Fruit fly (Drosophila melanogaster) whole organism, embryonic: ENCODE results near the gene Tep4.

Experiments
- BEAF-32 ChIP-seq: fragments of 200-800 bp; sonication (Bioruptor generic); optimal IDR thresholded peaks from 3 replicates; lab custom pipeline; 2017; ENCODE audit warnings: missing biosample characterization, missing genetic modification characterization, mild to moderate bottlenecking, moderate library complexity, missing genetic modification reagents
- Bgb ChIP-seq: fragments of 200-800 bp; sonication (Bioruptor generic); IDR thresholded peaks from 2 replicates; pipeline ENCODE4 v1.3.6; 2022; ENCODE audit warnings: missing biosample characterization, missing genetic modification characterization; ENCODE audit not compliant: partially characterized antibody
- Bteb2 ChIP-seq: fragments of 200-800 bp; sonication (Bioruptor generic); optimal IDR thresholded peaks from 2 replicates; lab custom pipeline; 2016; ENCODE audit warnings: missing biosample characterization, missing genetic modification characterization
- CG10543 ChIP-seq: fragments of 200-800 bp; sonication (Bioruptor generic); optimal IDR thresholded peaks from 3 replicates; lab custom pipeline; 2017; ENCODE audit warnings: missing biosample characterization, mild to moderate bottlenecking, missing genetic modification characterization, moderate library complexity
- CG11504 ChIP-seq: fragments of 200-800 bp; sonication (Bioruptor generic); optimal IDR thresholded peaks from 3 replicates; lab custom pipeline; 2019; ENCODE audit warnings: missing biosample characterization, mild to moderate bottlenecking, missing genetic modification characterization, moderate library complexity
- CG12155 ChIP-seq: fragments of 200-800 bp; sonication (Bioruptor generic); optimal IDR thresholded peaks from 3 replicates; lab custom pipeline; 2016; ENCODE audit warnings: missing biosample characterization, missing genetic modification characterization
- CG12391 ChIP-seq: fragments of 200-800 bp; sonication (Bioruptor generic); optimal IDR thresholded peaks from 3 replicates; lab custom pipeline; 2018; ENCODE audit warnings: missing biosample characterization, mild to moderate bottlenecking, missing genetic modification characterization, moderate library complexity
- CG13775 ChIP-seq: fragments of 200-800 bp; sonication (Bioruptor generic); optimal IDR thresholded peaks from 3 replicates; lab custom pipeline; 2017; ENCODE audit warnings: missing biosample characterization, mild to moderate bottlenecking, missing genetic modification characterization
- CG16815 ChIP-seq: fragments of 200-800 bp; sonication (Bioruptor generic); optimal IDR thresholded peaks from 3 replicates; lab custom pipeline; 2017; ENCODE audit warnings: missing biosample characterization, mild to moderate bottlenecking, missing genetic modification characterization
- CG17186 ChIP-seq: fragments of 200-800 bp; sonication (Bioruptor generic); optimal IDR thresholded peaks from 3 replicates; lab custom pipeline; 2017; ENCODE audit warnings: missing biosample characterization, missing genetic modification reagents, missing genetic modification characterization
- CG17568 ChIP-seq: fragments of 200-800 bp; sonication (Bioruptor generic); optimal IDR thresholded peaks from 2 replicates; lab custom pipeline; 2018; ENCODE audit warnings: missing biosample characterization, mild to moderate bottlenecking, missing genetic modification characterization, moderate library complexity
- CG1792 ChIP-seq: fragments of 200-800 bp; sonication (Bioruptor generic); optimal IDR thresholded peaks from 2 replicates; lab custom pipeline; 2016; ENCODE audit warnings: missing biosample characterization, missing genetic modification characterization
- CG18764 ChIP-seq: fragments of 200-800 bp; sonication (Bioruptor generic); optimal IDR thresholded peaks from 3 replicates; lab custom pipeline; 2016; ENCODE audit warnings: missing biosample characterization, missing genetic modification characterization
- CG2678 ChIP-seq: fragments of 200-800 bp; sonication (Bioruptor generic); optimal IDR thresholded peaks from 3 replicates; lab custom pipeline; 2019; ENCODE audit warnings: missing biosample characterization, mild to moderate bottlenecking, missing genetic modification characterization, moderate library complexity
- CG2712 ChIP-seq: fragments of 200-800 bp; optimal IDR thresholded peaks from 3 replicates; lab custom pipeline; 2019; ENCODE audit warnings: missing biosample characterization, mild to moderate bottlenecking, missing genetic modification characterization, moderate library complexity
- CG30431 ChIP-seq: fragments of 200-800 bp; sonication (Bioruptor generic); optimal IDR thresholded peaks from 2 replicates; lab custom pipeline; 2017; ENCODE audit warnings: missing biosample characterization, missing genetic modification characterization
- CG3065 ChIP-seq: fragments of 200-800 bp; sonication (Bioruptor generic); optimal IDR thresholded peaks from 2 replicates; lab custom pipeline; 2016; ENCODE audit warnings: missing biosample characterization, missing genetic modification characterization
- CG32532 ChIP-seq: fragments of 200-800 bp; sonication (Bioruptor generic); IDR thresholded peaks from 2 replicates; pipeline ENCODE4 v1.3.6; 2022; ENCODE audit warnings: missing biosample characterization, missing genetic modification characterization
- CG34224 ChIP-seq: fragments of 200-800 bp; sonication (Bioruptor generic); IDR thresholded peaks from 3 replicates; pipeline ENCODE4 v1.3.6; 2022; ENCODE audit warnings: missing biosample characterization, missing genetic modification characterization; ENCODE audit not compliant: partially characterized antibody
- CG3726 ChIP-seq: fragments of 200-800 bp; sonication (Bioruptor generic); IDR thresholded peaks from 3 replicates; pipeline ENCODE4, ENCODE4 v1.3.6; 2022; ENCODE audit warnings: missing biosample characterization, missing genetic modification characterization
- CG7271 ChIP-seq: fragments of 200-800 bp; sonication (Bioruptor generic); optimal IDR thresholded peaks from 2 replicates; lab custom pipeline; 2018; ENCODE audit warnings: missing biosample characterization, mild to moderate bottlenecking, missing genetic modification characterization, moderate library complexity
- CG8478 ChIP-seq: fragments of >200 bp; optimal IDR thresholded peaks from 2 replicates; lab custom pipeline; 2018
- Dll ChIP-seq: fragments of 200-800 bp; sonication (Bioruptor generic); IDR thresholded peaks from 4 replicates; pipeline ENCODE4 v1.3.6; 2022; ENCODE audit warnings: missing biosample characterization, missing genetic modification characterization; ENCODE audit not compliant: partially characterized antibody
- Dp ChIP-seq: fragments of 200-800 bp; sonication (Bioruptor generic); optimal IDR thresholded peaks from 2 replicates; lab custom pipeline; 2018; ENCODE audit warnings: missing biosample characterization, mild to moderate bottlenecking, missing genetic modification characterization, moderate library complexity
- Fer1 ChIP-seq: fragments of 200-800 bp; sonication (Bioruptor generic); optimal IDR thresholded peaks from 2 replicates; lab custom pipeline; 2017; ENCODE audit warnings: missing biosample characterization, mild to moderate bottlenecking, missing genetic modification characterization
- H15 ChIP-seq: fragments of 200-800 bp; sonication (Bioruptor generic); IDR thresholded peaks from 3 replicates; pipeline ENCODE4 v1.3.6; 2022; ENCODE audit warnings: missing biosample characterization, missing genetic modification characterization
- Hr51 ChIP-seq, 2 experiments: fragments of 200-800 bp; sonication (Bioruptor generic); optimal IDR thresholded peaks; 2 replicates in 1 of 2; 3 replicates in 1 of 2; lab custom pipeline; 2016 to 2018; ENCODE audit warnings: missing biosample characterization in 2 of 2, missing genetic modification characterization in 2 of 2, mild to moderate bottlenecking in 1 of 2, moderate library complexity in 1 of 2
- Kr ChIP-seq: fragments of 200-800 bp; sonication (Bioruptor generic); optimal IDR thresholded peaks from 2 replicates; lab custom pipeline; 2017; ENCODE audit warnings: missing biosample characterization, mild to moderate bottlenecking, missing genetic modification characterization
- MESR4 ChIP-seq: fragments of 200-800 bp; sonication (Bioruptor generic); optimal IDR thresholded peaks from 2 replicates; lab custom pipeline; 2018; ENCODE audit warnings: missing biosample characterization, mild to moderate bottlenecking, missing genetic modification characterization, moderate library complexity
- MTF-1 ChIP-seq: fragments of 200-800 bp; sonication (Bioruptor generic); optimal IDR thresholded peaks from 2 replicates; lab custom pipeline; 2018; ENCODE audit warnings: missing biosample characterization, mild to moderate bottlenecking, missing genetic modification characterization, borderline replicate concordance
- Med ChIP-seq: fragments of 200-800 bp; sonication (Bioruptor generic); peaks from one replicate; lab custom pipeline; 2016; ENCODE audit warnings: missing biosample characterization, missing genetic modification characterization, mild to moderate bottlenecking, inconsistent platforms, moderate library complexity
- Side ChIP-seq: fragments of 200-800 bp; sonication (Bioruptor generic); optimal IDR thresholded peaks from 2 replicates; lab custom pipeline; 2016; ENCODE audit warnings: missing biosample characterization, missing genetic modification characterization
- Sry-β ChIP-seq: fragments of 200-800 bp; sonication (Bioruptor generic); optimal IDR thresholded peaks from 2 replicates; lab custom pipeline; 2018; ENCODE audit warnings: missing biosample characterization, mild to moderate bottlenecking, missing genetic modification characterization, moderate library complexity
- ara ChIP-seq: fragments of 200-800 bp; sonication (Bioruptor generic); IDR thresholded peaks from 2 replicates; pipeline ENCODE4 v1.3.6; 2022; ENCODE audit warnings: missing biosample characterization, missing genetic modification characterization
- chinmo ChIP-seq: fragments of 200-800 bp; sonication (Bioruptor generic); IDR thresholded peaks from 4 replicates; pipeline ENCODE4 v1.3.6; 2022; ENCODE audit warnings: missing biosample characterization, missing genetic modification characterization; ENCODE audit not compliant: partially characterized antibody
- chn ChIP-seq: fragments of 200-800 bp; sonication (Bioruptor generic); optimal IDR thresholded peaks from 2 replicates; lab custom pipeline; 2016; ENCODE audit warnings: missing biosample characterization, missing genetic modification characterization
- danr ChIP-seq: fragments of 200-800 bp; sonication (Bioruptor generic); IDR thresholded peaks from 2 replicates; pipeline ENCODE4 v1.3.6; 2022; ENCODE audit warnings: missing biosample characterization, missing genetic modification characterization
- exex ChIP-seq: fragments of 200-800 bp; sonication (Bioruptor generic); optimal IDR thresholded peaks from 4 replicates; lab custom pipeline; 2018; ENCODE audit warnings: missing biosample characterization, mild to moderate bottlenecking, missing genetic modification characterization, moderate library complexity
- gsb-n ChIP-seq: fragments of 200-800 bp; sonication (Bioruptor generic); optimal IDR thresholded peaks from 3 replicates; lab custom pipeline; 2018; ENCODE audit warnings: missing biosample characterization, mild to moderate bottlenecking, missing genetic modification characterization
- lmd ChIP-seq: fragments of 200-800 bp; sonication (Bioruptor generic); IDR thresholded peaks from 2 replicates; pipeline ENCODE4 v1.3.6; 2022; ENCODE audit warnings: missing biosample characterization, missing genetic modification characterization
- lov ChIP-seq, 2 experiments: fragments of 200-800 bp in 1 of 2; fragments of >200 bp in 1 of 2; sonication (Bioruptor generic) in 1 of 2; IDR thresholded peaks in 1 of 2; optimal IDR thresholded peaks in 1 of 2; 2 replicates in 1 of 2; 3 replicates in 1 of 2; pipeline versions ENCODE4 v1.3.6 to Lab custom; 2017 to 2022; ENCODE audit warnings: missing biosample characterization in 1 of 2, missing genetic modification characterization in 1 of 2
- nmo ChIP-seq: fragments of 200-800 bp; sonication (Bioruptor generic); optimal IDR thresholded peaks from 2 replicates; lab custom pipeline; 2018; ENCODE audit warnings: missing biosample characterization, mild to moderate bottlenecking, missing genetic modification characterization, moderate library complexity
- pan ChIP-seq, 4 experiments: fragments of >200 bp in 3 of 4; fragments of 200-800 bp in 1 of 4; sonication (Bioruptor generic) in 1 of 4; optimal IDR thresholded peaks in 3 of 4; IDR thresholded peaks in 1 of 4; 2 replicates each; pipeline versions ENCODE4 v1.3.6 to Lab custom; 2017 to 2022; ENCODE audit warnings: missing biosample characterization in 2 of 4, missing genetic modification characterization in 2 of 4, mixed read lengths in 1 of 4
- repo ChIP-seq: fragments of 200-800 bp; sonication (Bioruptor generic); optimal IDR thresholded peaks from 2 replicates; lab custom pipeline; 2016; ENCODE audit warnings: missing biosample characterization, missing genetic modification characterization
- rib ChIP-seq: fragments of 200-800 bp; sonication (Bioruptor generic); IDR thresholded peaks from 2 replicates; pipeline ENCODE4 v1.3.6; 2022; ENCODE audit warnings: missing biosample characterization, missing genetic modification characterization
- scrt ChIP-seq: fragments of 200-800 bp; sonication (Bioruptor generic); optimal IDR thresholded peaks from 2 replicates; lab custom pipeline; 2018; ENCODE audit warnings: missing biosample characterization, mild to moderate bottlenecking, missing genetic modification characterization, moderate library complexity
- sens-2 ChIP-seq: fragments of 200-800 bp; sonication (Bioruptor generic); IDR thresholded peaks from 2 replicates; pipeline ENCODE4 v1.3.6; 2022; ENCODE audit warnings: missing biosample characterization, missing genetic modification characterization
- tio ChIP-seq: fragments of 200-800 bp; sonication (Bioruptor generic); optimal IDR thresholded peaks from 2 replicates; lab custom pipeline; 2017; ENCODE audit warnings: missing biosample characterization, missing genetic modification characterization, inconsistent platforms
- tup ChIP-seq: fragments of 200-800 bp; sonication (Bioruptor generic); optimal IDR thresholded peaks from 2 replicates; lab custom pipeline; 2016; ENCODE audit warnings: missing biosample characterization, mild to moderate bottlenecking, missing genetic modification characterization, moderate library complexity

Tep4 gene

dm6 chr2L:19542268-19542773 is 6.0 kb upstream of the Tep4 start (continued):
- no peak for TF ChIP-seq CG1792 (GFP tag; lab: Kevin White, UChicago)
- no peak for TF ChIP-seq CG17186 (GFP tag; lab: Kevin White, UChicago)
- no peak for TF ChIP-seq CG12155 (GFP tag; lab: Kevin White, UChicago)
- TF ChIP-seq H15 (GFP tag; lab: Robert Waterston, UW) = no peak
- TF ChIP-seq CG11504 = peak; percentile 5
- no peak for TF ChIP-seq Bteb2 (GFP tag; lab: Kevin White, UChicago)
- TF ChIP-seq MESR4 (GFP tag; lab: Kevin White, UChicago) = peak; percentile 82
- no peak for TF ChIP-seq ara
- no peak for TF ChIP-seq CG7271
- TF ChIP-seq CG16815 (GFP tag; lab: Kevin White, UChicago) = no peak
- no peak for TF ChIP-seq sens-2 (GFP tag; lab: Robert Waterston, UW)
- no peak for TF ChIP-seq CG30431 (GFP tag; lab: Kevin White, UChicago)
- no peak for TF ChIP-seq Sry-β (GFP tag; lab: Kevin White, UChicago)
- peak; percentile 66 for TF ChIP-seq Dp (GFP tag; lab: Kevin White, UChicago)
- no peak for TF ChIP-seq lov (optimal IDR thresholded peaks at IDR 0.05; lab: Kevin White, UChicago)
- TF ChIP-seq lov (GFP tag; IDR thresholded peaks at IDR 0.05; lab: Robert Waterston, UW) = no peak
- TF ChIP-seq CG2678 (tag; lab: Kevin White, UChicago) = peak; percentile 8
- no peak for TF ChIP-seq CG12391 (tag; lab: Kevin White, UChicago)
- TF ChIP-seq Bgb (GFP tag; lab: Robert Waterston, UW) = peak; percentile 93
- no peak for TF ChIP-seq Kr
- TF ChIP-seq Fer1 (GFP tag; lab: Kevin White, UChicago) = peak; percentile 26
- no peak for TF ChIP-seq tio (GFP tag; lab: Kevin White, UChicago)
- no peak for TF ChIP-seq Hr51 (GFP tag; optimal IDR thresholded peaks at IDR 0.05; lab: Kevin White, UChicago)
- TF ChIP-seq gsb-n (tag; lab: Kevin White, UChicago) = no peak
- no peak for TF ChIP-seq repo (GFP tag; lab: Kevin White, UChicago)
- TF ChIP-seq CG34224 = peak; percentile 96
- no peak for TF ChIP-seq CG3065
- no peak for TF ChIP-seq CG3726
- TF ChIP-seq chn (GFP tag; lab: Kevin White, UChicago) = no peak
- peak; percentile 81 for TF ChIP-seq BEAF-32 (GFP tag; lab: Kevin White, UChicago)
- TF ChIP-seq nmo (GFP tag; lab: Kevin White, UChicago) = peak; percentile 19
- no peak for TF ChIP-seq CG18764 (GFP tag; lab: Kevin White, UChicago)
- TF ChIP-seq lmd (GFP tag; lab: Robert Waterston, UW) = no peak
- no peak for TF ChIP-seq pan (optimal IDR thresholded peaks at IDR 0.05; lab: Kevin White, UChicago)
- no peak for TF ChIP-seq pan (GFP tag; optimal IDR thresholded peaks at IDR 0.05 in 1 of 2, IDR thresholded peaks at IDR 0.05 in 1 of 2)
- no peak for TF ChIP-seq rib (GFP tag; lab: Robert Waterston, UW)
- peak; percentile 33 for TF ChIP-seq CG2712
- no peak for TF ChIP-seq CG10543 (GFP tag; lab: Kevin White, UChicago)
- TF ChIP-seq Dll (GFP tag; lab: Robert Waterston, UW) = peak; percentile 90
- peak; percentile 59 for TF ChIP-seq Med (GFP tag; lab: Kevin White, UChicago)
- TF ChIP-seq CG8478 (lab: Kevin White, UChicago) = no peak
- no peak for TF ChIP-seq CG17568 (GFP tag; lab: Kevin White, UChicago)
- peak; percentile 10 for TF ChIP-seq exex (tag; lab: Kevin White, UChicago)
- TF ChIP-seq tup (GFP tag; lab: Kevin White, UChicago) = no peak
- TF ChIP-seq chinmo (GFP tag; lab: Robert Waterston, UW) = peak; percentile 66; the same call in 2 of the 4 replicates
- TF ChIP-seq Side (GFP tag; lab: Kevin White, UChicago) = no peak
- no peak for TF ChIP-seq CG13775 (GFP tag; lab: Kevin White, UChicago)
- no peak for TF ChIP-seq MTF-1 (GFP tag; lab: Kevin White, UChicago)
- no peak for TF ChIP-seq CG32532 (GFP tag; lab: Robert Waterston, UW)
- peak; percentile 37 for TF ChIP-seq scrt (GFP tag; lab: Kevin White, UChicago)
- TF ChIP-seq danr (GFP tag; lab: Robert Waterston, UW) = no peak
